Worm (Caenorhabditis elegans): ENCODE data around the gene F54D5.5.
"Not testable (repeated sequence)": the region's sequence is repeated elsewhere in the genome, so short reads cannot be mapped to it uniquely, and the experiment has no call there.

The F54D5.5 gene

DNA sequence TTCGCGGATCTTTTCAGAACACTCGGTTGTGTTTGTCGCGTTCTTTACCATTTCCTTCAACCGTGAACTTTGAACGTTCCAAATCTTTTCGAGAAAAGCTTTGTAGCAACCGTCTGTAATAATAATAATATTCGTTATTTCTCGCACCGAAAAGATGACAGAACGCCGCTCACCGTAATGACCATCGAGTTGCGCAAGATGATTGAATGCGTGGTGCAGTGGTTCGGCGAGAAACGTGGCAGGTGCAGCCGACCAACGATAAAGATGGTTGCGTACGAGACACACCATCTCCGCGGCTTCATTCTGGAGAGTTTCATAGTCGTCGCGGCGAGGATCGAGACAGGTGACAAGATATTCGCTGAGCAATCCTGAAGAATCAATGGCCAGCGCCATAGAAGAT is 23.9 kb downstream of the F54D5.5 start:
- TF ChIP-seq unc-62 (GFP tag; optimal IDR thresholded peaks at IDR 0.05): no peak

DNA sequence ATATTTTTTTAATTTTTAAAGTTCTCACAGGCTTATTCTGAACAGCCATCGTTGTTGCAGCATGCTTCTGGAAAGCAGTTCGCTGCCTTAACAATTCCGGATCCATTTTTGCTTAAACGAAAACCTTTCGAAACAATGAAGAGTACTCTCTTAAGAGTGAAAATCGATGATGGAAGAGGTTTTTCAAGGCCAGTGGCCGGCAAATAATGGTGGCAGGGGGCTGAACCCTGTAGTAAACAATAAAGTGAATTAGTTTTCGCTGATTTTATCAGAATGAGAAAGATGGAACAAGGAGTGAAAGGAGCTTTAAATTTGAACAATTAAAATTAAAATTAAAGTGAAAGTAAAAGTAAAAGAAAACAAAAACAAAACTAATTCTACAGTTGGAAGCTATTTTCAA is 24.4 kb downstream of the F54D5.5 start, which contains the start of gene gtf-2E2:
TSS of gene gtf-2E2 (minus strand) at position 111 of the 400 bp plus-strand sequence.
- TF ChIP-seq unc-62 (GFP tag; optimal IDR thresholded peaks at IDR 0.05): no peak

DNA sequence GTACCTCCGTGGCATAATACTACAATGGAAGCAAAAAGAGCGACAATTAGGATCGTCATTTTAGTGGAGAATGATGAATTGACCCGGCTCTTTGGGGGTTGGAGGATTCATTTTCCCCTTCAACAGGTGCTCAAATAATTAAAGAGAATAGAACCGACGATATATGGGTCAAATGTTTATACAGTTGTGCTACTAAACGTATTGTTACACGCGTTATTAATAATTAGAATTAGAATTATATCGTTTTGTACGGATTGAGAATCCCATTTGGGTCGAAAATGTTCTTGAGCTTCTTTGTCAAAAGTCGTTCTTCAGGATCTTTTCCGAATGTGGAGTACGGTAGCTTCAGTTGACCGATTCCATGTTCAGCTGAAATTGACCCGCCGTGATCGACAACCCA is 28.1 kb downstream of the F54D5.5 start, which contains the start of gene Y62F5A.9:
TSS of gene Y62F5A.9 (minus strand) at position 101 of the 400 bp plus-strand sequence.
- no peak for TF ChIP-seq unc-62 (GFP tag; optimal IDR thresholded peaks at IDR 0.05)

DNA sequence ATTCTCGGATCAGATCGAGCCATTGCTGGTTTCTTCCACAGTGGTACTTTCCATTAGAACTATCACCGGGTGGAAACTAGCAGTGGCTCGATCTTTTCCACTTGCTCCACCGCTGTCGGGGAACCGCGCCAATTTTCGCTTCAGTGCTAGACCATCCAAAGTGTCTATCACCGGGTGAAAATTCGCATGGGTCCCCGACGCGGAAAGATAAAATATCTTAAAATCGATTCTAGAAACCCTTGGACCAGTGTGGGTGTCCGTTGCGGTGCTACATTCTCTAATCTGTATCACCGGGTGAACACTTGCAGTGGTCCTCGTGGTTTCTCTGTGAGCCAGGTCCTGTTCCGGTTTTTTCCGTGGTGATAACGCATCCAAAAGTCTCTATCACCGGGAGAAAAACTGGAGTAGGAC is 29.2 kb downstream of the F54D5.5 start:
- TF ChIP-seq unc-62 (GFP tag; optimal IDR thresholded peaks at IDR 0.05): no peak

DNA sequence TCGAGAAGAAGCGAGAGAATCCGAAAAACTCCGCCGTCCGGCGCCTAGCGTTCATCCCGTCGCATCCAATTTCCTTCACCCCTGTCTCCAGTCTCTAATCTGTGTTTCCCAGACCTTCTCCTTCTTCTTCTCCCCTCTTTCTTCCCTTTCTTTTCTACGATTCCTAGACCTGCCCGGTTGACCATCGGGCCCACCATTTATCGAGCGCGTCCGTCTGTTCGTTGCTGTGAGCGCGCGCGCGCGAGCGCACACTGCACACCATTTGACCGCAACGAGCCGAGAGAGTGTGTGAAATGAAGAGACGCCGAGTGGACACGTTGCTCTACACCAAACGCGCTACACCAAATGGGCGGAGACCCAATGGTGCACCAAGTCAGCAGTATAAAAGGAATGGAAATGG is 29.7 kb downstream of the F54D5.5 start:
- no peak for TF ChIP-seq unc-62 (GFP tag; optimal IDR thresholded peaks at IDR 0.05)

DNA sequence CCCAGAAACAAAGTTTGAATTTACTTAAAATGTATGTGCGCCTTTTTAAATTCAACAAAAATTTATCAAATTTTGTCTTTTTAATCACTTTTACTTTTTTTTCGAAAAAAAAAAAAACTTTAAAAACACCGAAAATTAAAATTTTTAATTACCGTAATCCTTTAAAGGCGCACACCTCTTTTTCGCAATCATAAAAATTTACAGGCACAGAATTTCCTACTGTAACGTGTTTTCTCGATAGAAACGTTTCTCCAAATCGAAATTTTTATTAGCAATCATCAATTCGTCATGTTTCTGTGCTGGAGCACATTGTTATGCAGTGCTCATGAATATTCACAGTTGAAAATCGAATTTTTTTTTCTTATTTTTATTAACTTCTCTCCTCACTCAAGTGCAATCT is 30.3 kb downstream of the F54D5.5 start:
- TF ChIP-seq unc-62 (GFP tag; optimal IDR thresholded peaks at IDR 0.05): no peak

DNA sequence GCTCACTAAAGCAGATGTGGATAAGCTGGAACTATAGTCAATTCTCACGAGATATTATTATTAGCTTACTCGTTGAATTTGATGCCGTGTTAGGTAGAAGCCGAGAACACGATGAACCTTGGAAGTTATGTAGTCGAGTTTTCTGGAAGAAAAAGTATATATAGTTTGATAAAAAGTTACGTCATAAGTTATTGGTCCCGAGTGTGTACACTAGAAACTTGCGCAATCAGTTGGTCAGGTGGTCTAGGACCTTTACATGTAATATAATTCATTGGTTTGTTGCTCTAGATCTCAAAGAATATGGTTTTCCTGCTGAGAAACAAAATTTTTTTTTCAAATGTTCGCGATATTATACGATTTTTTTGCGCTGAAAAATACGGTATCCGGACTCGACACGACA is 30.9 kb downstream of the F54D5.5 start:
- no peak for TF ChIP-seq unc-62 (GFP tag; optimal IDR thresholded peaks at IDR 0.05)

DNA sequence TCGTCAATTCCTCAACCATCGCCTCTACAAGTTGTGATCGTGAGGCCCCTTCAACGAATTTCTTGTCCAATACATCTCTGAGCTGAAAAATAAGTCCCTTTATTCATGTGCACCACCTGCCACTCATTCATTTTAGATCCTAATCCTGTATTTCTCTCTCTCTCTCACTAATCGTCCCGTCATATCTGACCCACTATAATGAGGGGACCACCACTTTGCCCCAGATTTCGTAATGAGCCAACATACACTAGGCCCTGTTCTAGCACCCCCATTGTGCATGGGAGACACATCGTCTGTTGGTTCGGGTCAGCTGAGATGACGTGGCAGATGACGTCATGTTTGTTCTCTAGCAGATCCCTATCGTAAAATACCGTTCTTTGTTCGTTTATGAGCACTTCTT is 31.4 kb downstream of the F54D5.5 start:
- TF ChIP-seq unc-62 (GFP tag; optimal IDR thresholded peaks at IDR 0.05): no peak

DNA sequence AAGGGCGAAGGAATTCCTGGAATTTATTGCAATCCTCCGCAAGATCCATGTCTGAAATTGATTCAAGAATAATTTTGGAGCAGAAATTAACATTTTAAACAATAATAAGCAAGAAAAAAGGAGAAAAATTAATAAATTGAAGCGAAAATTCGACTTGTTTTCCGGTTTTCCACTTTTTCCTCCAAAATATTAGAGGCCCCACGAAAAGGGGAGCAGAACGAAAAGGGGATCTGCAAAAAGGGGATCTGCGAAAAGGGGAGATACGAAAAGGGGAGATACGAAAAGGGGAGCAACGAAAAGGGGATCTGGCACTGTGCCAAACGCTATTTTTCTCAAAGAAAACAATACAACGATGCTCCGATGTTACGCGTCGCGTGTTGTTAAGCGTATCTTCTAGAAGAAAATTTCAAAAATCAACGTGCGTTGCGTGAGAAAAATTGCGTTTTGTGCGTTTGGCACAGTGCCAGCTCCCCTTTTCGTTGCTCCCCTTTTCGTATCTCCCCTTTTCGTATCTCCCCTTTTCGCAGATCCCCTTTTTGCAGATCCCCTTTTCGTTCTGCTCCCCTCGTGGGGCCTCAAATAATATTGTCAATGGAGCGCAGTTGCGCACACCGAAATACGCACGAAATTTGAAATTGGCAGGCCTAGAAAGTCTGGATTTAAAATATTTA is 32.3 kb downstream of the F54D5.5 start, which contains the start of gene Y62F5A.12:
TSS of gene Y62F5A.12 (minus strand) at position 51 of the 671 bp plus-strand sequence.
- not testable (repeated sequence) for TF ChIP-seq unc-62 (GFP tag; optimal IDR thresholded peaks at IDR 0.05)

DNA sequence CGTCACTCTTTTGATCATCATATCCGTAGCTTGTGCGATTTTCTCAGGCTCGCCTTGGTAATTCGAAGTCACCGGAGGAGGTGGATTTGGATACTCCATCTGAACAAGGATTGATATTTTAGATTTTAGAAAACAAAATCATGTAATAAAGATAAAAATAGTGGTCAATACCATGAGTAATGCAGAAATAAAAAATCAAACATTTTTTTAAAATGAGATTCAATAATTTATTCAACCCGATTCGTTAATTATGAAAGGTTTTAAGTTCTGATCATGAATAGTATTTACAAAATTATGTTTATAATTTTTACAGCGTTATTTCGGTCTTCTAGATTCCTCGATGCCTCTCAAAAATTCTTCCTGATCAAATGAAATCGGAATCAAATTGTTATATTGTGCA is 33.1 kb downstream of the F54D5.5 start, which contains the start of gene mdt-8:
TSS of gene mdt-8 (minus strand) at position 101 of the 400 bp plus-strand sequence.
- no peak for TF ChIP-seq unc-62 (GFP tag; optimal IDR thresholded peaks at IDR 0.05)

DNA sequence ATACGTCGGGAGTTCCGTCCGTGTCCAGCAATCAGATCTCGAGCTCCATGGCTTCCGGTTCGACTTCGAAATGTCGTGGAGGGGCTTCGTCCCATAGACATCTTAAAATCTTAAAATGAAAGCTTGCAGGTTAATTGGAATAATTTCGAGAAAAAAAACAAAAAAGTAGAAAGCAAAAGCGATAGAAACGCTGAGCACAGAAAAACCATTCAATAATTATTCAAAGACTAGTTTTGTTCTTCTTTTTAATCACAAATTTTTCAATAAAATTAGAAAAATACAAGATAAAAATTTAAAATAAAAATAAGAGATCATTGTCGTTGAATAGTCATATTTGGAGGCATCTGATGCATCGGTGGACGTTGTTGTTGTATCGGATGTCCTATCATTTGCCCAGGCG is 39.9 kb downstream of the F54D5.5 start, which contains the start of gene age-1:
TSS of gene age-1 (minus strand) at position 101 of the 400 bp plus-strand sequence.
- no peak for TF ChIP-seq unc-62 (GFP tag; optimal IDR thresholded peaks at IDR 0.05)

DNA sequence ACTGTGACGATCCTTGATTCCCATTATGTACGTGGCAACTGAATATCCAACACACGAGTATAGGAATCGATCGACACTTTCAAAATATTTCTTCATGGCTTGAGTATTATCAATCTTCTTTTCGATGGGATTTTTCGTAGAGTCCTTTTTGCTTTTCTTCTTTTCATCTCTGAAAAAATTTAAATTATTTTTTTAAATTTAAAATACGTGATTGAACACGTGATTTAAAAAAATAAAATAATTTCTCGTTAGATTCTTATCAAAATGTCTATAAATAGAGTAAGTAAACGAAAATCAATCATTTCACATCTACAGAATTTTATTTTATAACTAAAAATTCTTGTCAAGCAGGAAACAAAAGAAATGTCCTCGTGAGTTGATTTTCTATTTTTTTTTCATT is 45.5 kb downstream of the F54D5.5 start, which contains the start of gene Y62F5A.10:
TSS of gene Y62F5A.10 (plus strand) at position 301 of the 400 bp plus-strand sequence.
- TF ChIP-seq unc-62 (GFP tag; optimal IDR thresholded peaks at IDR 0.05): no peak

DNA sequence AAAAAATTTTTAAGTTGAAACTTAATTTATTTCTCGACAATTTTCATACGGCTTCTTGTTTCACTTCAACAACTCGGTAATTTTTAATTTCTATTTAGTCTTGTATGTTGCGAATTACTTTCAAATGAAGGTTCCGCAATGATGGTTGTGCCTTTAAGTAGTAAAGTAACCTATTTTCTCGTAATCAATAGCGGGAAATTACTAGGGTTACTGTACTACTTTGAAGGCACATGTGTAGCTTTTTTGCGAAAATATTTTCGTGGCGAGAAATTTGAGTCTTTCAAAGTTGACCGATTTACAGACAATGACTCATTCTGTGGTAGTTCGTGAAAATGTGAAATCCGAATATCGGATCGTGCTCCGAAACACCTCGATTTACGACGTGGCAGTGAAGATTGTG is 48.6 kb downstream of the F54D5.5 start, which contains the start of gene B0334.10:
TSS of gene B0334.10 (plus strand) at position 301 of the 400 bp plus-strand sequence.
- TF ChIP-seq unc-62 (GFP tag; optimal IDR thresholded peaks at IDR 0.05): no peak

DNA sequence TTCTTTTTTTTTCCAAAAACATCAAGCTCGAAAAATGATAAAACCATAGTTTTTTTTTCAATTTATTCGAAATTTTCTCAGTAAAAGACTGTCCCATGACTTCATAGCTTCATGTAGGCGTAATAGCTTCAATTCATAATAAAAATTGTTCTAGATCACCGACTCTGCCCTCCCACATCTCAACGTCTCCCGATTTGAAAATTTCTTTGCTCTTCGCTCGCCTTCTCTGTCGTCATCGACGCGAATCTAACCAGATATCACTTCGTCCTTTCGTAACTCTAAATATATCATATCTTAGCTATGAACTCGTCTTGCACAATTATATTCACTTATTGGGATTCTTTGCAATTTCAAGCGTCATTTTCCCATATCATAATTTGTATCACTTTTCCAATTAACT is 52.0 kb downstream of the F54D5.5 start, which contains the start of gene srh-44:
TSS of gene srh-44 (plus strand) at position 301 of the 400 bp plus-strand sequence.
- TF ChIP-seq unc-62 (GFP tag; optimal IDR thresholded peaks at IDR 0.05): no peak

Measured in whole organism, dauer.